Worm (Caenorhabditis elegans) whole organism, L1 larva: ENCODE results near the gene D2096.11.

ENCODE experiments used
- C04F5.9 ChIP-seq: sonication (generic microtip); optimal IDR thresholded peaks from 2 replicates; lab custom pipeline; 2016; ENCODE audit warnings: missing genetic modification characterization, missing compliant biosample characterization
- C16A3.4 ChIP-seq: fragments of 150-350 bp; optimal IDR thresholded peaks from 2 replicates; lab custom pipeline; 2014; ENCODE audit warnings: missing biosample characterization, missing genetic modification characterization
- C34B4.2 ChIP-seq: sonication (generic microtip); optimal IDR thresholded peaks from 2 replicates; lab custom pipeline; 2017; ENCODE audit warnings: mild to moderate bottlenecking, missing genetic modification characterization, missing compliant biosample characterization
- aly-2 ChIP-seq: fragments of 150-350 bp; optimal IDR thresholded peaks from 2 replicates; lab custom pipeline; 2014; ENCODE audit warnings: missing biosample characterization, missing genetic modification characterization
- blmp-1 ChIP-seq: fragments of 150-350 bp; optimal IDR thresholded peaks from 2 replicates; lab custom pipeline; 2014; ENCODE audit warnings: missing biosample characterization, missing genetic modification characterization
- ceh-82 ChIP-seq, 3 experiments: fragments of 150-350 bp in 1 of 3; sonication (generic microtip) in 2 of 3; optimal IDR thresholded peaks; 2 replicates each; lab custom pipeline; 2014 to 2017; ENCODE audit warnings: missing biosample characterization in 3 of 3, missing genetic modification characterization in 3 of 3
- ceh-90 ChIP-seq: sonication (generic microtip); optimal IDR thresholded peaks from 2 replicates; lab custom pipeline; 2016; ENCODE audit warnings: missing genetic modification characterization, missing compliant biosample characterization
- ces-1 ChIP-seq: fragments of 150-350 bp; optimal IDR thresholded peaks from 2 replicates; lab custom pipeline; 2014; ENCODE audit warnings: missing biosample characterization, missing genetic modification reagents, missing genetic modification characterization
- dpl-1 ChIP-seq, 3 experiments: fragments of 150-350 bp in 2 of 3; sonication (generic microtip) in 1 of 3; optimal IDR thresholded peaks; 2 replicates each; lab custom pipeline; 2014 to 2017; ENCODE audit warnings: missing biosample characterization in 3 of 3, missing genetic modification characterization in 3 of 3, missing genetic modification reagents in 3 of 3
- efl-1 ChIP-seq, 4 experiments: fragments of 150-350 bp; optimal IDR thresholded peaks in 3 of 4; peaks in 1 of 4; 1 replicate in 1 of 4; 2 replicates in 3 of 4; lab custom pipeline; 2014; ENCODE audit warnings: missing biosample characterization in 2 of 4, missing genetic modification characterization in 2 of 4, missing genetic modification reagents in 2 of 4
- efl-3 ChIP-seq: fragments of 200-800 bp; sonication (Bioruptor generic); optimal IDR thresholded peaks from 2 replicates; lab custom pipeline; 2018; ENCODE audit warnings: mild to moderate bottlenecking, missing genetic modification characterization, missing compliant biosample characterization
- egl-13 ChIP-seq: sonication (generic microtip); optimal IDR thresholded peaks from 2 replicates; lab custom pipeline; 2016; ENCODE audit warnings: missing genotype, missing genetic modification reagents, missing genetic modification characterization, missing compliant biosample characterization
- elt-3 ChIP-seq, 6 experiments: fragments of 150-350 bp in 1 of 6; sonication (generic microtip); optimal IDR thresholded peaks; 2 replicates each; lab custom pipeline; 2017 to 2018; ENCODE audit warnings: missing biosample characterization in 6 of 6, missing genetic modification characterization in 6 of 6, inconsistent platforms in 1 of 6
- fkh-10 ChIP-seq: sonication (generic microtip); optimal IDR thresholded peaks from 2 replicates; lab custom pipeline; 2017; ENCODE audit warnings: missing biosample characterization, missing genetic modification reagents, missing genetic modification characterization
- fkh-8 ChIP-seq: sonication (generic microtip); optimal IDR thresholded peaks from 2 replicates; lab custom pipeline; 2016; ENCODE audit warnings: mild to moderate bottlenecking, missing genetic modification characterization, missing compliant biosample characterization
- fos-1 ChIP-seq: fragments of 150-350 bp; optimal IDR thresholded peaks from 2 replicates; lab custom pipeline; 2014; ENCODE audit warnings: missing biosample characterization, missing genetic modification characterization
- grh-1 ChIP-seq: fragments of 200-800 bp; sonication (Bioruptor generic); IDR thresholded peaks from 2 replicates; pipeline ENCODE4 v1.3.6; 2022; ENCODE audit warnings: missing genetic modification reagents, missing genetic modification characterization, missing compliant biosample characterization
- hlh-4 ChIP-seq: sonication (generic microtip); optimal IDR thresholded peaks from 2 replicates; lab custom pipeline; 2016; ENCODE audit warnings: mild to moderate bottlenecking, missing genetic modification characterization, missing compliant biosample characterization
- hpl-2 ChIP-seq: fragments of 150-350 bp; optimal IDR thresholded peaks from 2 replicates; lab custom pipeline; 2014; ENCODE audit warnings: missing biosample characterization, missing genetic modification reagents, missing genetic modification characterization
- irx-1 ChIP-seq: sonication (generic microtip); optimal IDR thresholded peaks from 2 replicates; lab custom pipeline; 2016; ENCODE audit warnings: missing genetic modification characterization, missing compliant biosample characterization
- jun-1 ChIP-seq: fragments of 150-350 bp; optimal IDR thresholded peaks from 2 replicates; lab custom pipeline; 2014; ENCODE audit warnings: missing biosample characterization, missing genetic modification reagents, missing genetic modification characterization
- lin-13 ChIP-seq: fragments of 150-350 bp; optimal IDR thresholded peaks from 2 replicates; lab custom pipeline; 2014; ENCODE audit warnings: missing biosample characterization, missing genetic modification reagents, missing genetic modification characterization
- lin-14 ChIP-seq: fragments of 200-800 bp; sonication (Bioruptor generic); optimal IDR thresholded peaks from 2 replicates; lab custom pipeline; 2018; ENCODE audit warnings: mild to moderate bottlenecking, missing genetic modification characterization, moderate library complexity, missing compliant biosample characterization
- lir-3 ChIP-seq: sonication (generic microtip); optimal IDR thresholded peaks from 2 replicates; lab custom pipeline; 2016; ENCODE audit warnings: mild to moderate bottlenecking, missing genetic modification characterization, moderate library complexity, missing compliant biosample characterization; ENCODE audit not compliant: poor library complexity
- lsy-2 ChIP-seq, 2 experiments: fragments of 150-350 bp; optimal IDR thresholded peaks; 2 replicates each; lab custom pipeline; 2014; ENCODE audit warnings: missing biosample characterization in 2 of 2, missing genetic modification characterization in 2 of 2
- mdl-1 ChIP-seq, 2 experiments: fragments of 150-350 bp; optimal IDR thresholded peaks; 2 replicates each; lab custom pipeline; 2014 to 2017; ENCODE audit warnings: missing biosample characterization in 2 of 2, missing genetic modification characterization in 2 of 2, inconsistent platforms in 1 of 2
- mef-2 ChIP-seq: fragments of 150-350 bp; optimal IDR thresholded peaks from 2 replicates; lab custom pipeline; 2014; ENCODE audit warnings: missing biosample characterization, missing genetic modification characterization
- mep-1 ChIP-seq: fragments of 150-350 bp; optimal IDR thresholded peaks from 2 replicates; lab custom pipeline; 2014; ENCODE audit warnings: missing biosample characterization, missing genetic modification characterization
- nhr-12 ChIP-seq: sonication (generic microtip); optimal IDR thresholded peaks from 2 replicates; lab custom pipeline; 2017; ENCODE audit warnings: missing biosample characterization, missing genetic modification characterization
- nhr-20 ChIP-seq: sonication (generic microtip); optimal IDR thresholded peaks from 2 replicates; lab custom pipeline; 2016; ENCODE audit warnings: mild to moderate bottlenecking, missing genetic modification characterization, missing compliant biosample characterization
- nhr-237 ChIP-seq: fragments of 150-350 bp; optimal IDR thresholded peaks from 2 replicates; lab custom pipeline; 2014; ENCODE audit warnings: missing biosample characterization, missing genetic modification characterization
- nhr-28 ChIP-seq: fragments of 150-350 bp; optimal IDR thresholded peaks from 2 replicates; lab custom pipeline; 2014; ENCODE audit warnings: missing biosample characterization, missing genetic modification characterization
- nhr-76 ChIP-seq: sonication (generic microtip); optimal IDR thresholded peaks from 2 replicates; lab custom pipeline; 2017; ENCODE audit warnings: missing biosample characterization, missing genetic modification characterization
- nhr-77 ChIP-seq: fragments of 150-350 bp; optimal IDR thresholded peaks from 2 replicates; lab custom pipeline; 2014; ENCODE audit warnings: missing biosample characterization, missing genetic modification characterization
- nhr-84 ChIP-seq: sonication (generic microtip); optimal IDR thresholded peaks from 2 replicates; lab custom pipeline; 2017; ENCODE audit warnings: missing biosample characterization, missing genetic modification characterization
- nhr-90 ChIP-seq: sonication (generic microtip); optimal IDR thresholded peaks from 2 replicates; lab custom pipeline; 2016; ENCODE audit warnings: mild to moderate bottlenecking, missing genetic modification characterization, missing compliant biosample characterization; ENCODE audit not compliant: poor library complexity
- pax-3 ChIP-seq: fragments of 200-800 bp; sonication (Bioruptor generic); optimal IDR thresholded peaks from 2 replicates; lab custom pipeline; 2018; ENCODE audit warnings: mild to moderate bottlenecking, missing genetic modification characterization, moderate library complexity, missing compliant biosample characterization
- pqm-1 ChIP-seq: sonication (generic microtip); optimal IDR thresholded peaks from 3 replicates; lab custom pipeline; 2017; ENCODE audit warnings: missing biosample characterization, missing genetic modification characterization
- snpc-4 ChIP-seq: fragments of 150-350 bp; optimal IDR thresholded peaks from 2 replicates; lab custom pipeline; 2014; ENCODE audit warnings: missing biosample characterization, missing genetic modification characterization
- snu-23 ChIP-seq: sonication (generic microtip); optimal IDR thresholded peaks from 2 replicates; lab custom pipeline; 2016; ENCODE audit warnings: missing genetic modification characterization, missing compliant biosample characterization
- sptf-1 ChIP-seq: fragments of 150-350 bp; optimal IDR thresholded peaks from 2 replicates; lab custom pipeline; 2014; ENCODE audit warnings: missing biosample characterization, missing genetic modification characterization
- sup-37 ChIP-seq: fragments of 200-800 bp; sonication (Bioruptor generic); optimal IDR thresholded peaks from 2 replicates; lab custom pipeline; 2018; ENCODE audit warnings: mild to moderate bottlenecking, missing genetic modification characterization, missing compliant biosample characterization
- tbx-2 ChIP-seq: sonication (generic microtip); optimal IDR thresholded peaks from 2 replicates; lab custom pipeline; 2016; ENCODE audit warnings: missing genetic modification characterization, missing compliant biosample characterization
- unc-30 ChIP-seq: sonication (generic microtip); optimal IDR thresholded peaks from 2 replicates; lab custom pipeline; 2017; ENCODE audit warnings: missing biosample characterization, missing genetic modification characterization
- unc-86 ChIP-seq: sonication (generic microtip); optimal IDR thresholded peaks from 2 replicates; lab custom pipeline; 2016; ENCODE audit warnings: missing genetic modification characterization, missing compliant biosample characterization
- unc-98 ChIP-seq: fragments of 200-800 bp; sonication (Bioruptor generic); IDR thresholded peaks from 2 replicates; pipeline ENCODE4 v1.3.6; 2022; ENCODE audit warnings: missing genetic modification characterization, missing compliant biosample characterization
- vab-15 ChIP-seq: sonication (generic microtip); optimal IDR thresholded peaks from 2 replicates; lab custom pipeline; 2017; ENCODE audit warnings: missing genotype, mild to moderate bottlenecking, missing genetic modification characterization, missing compliant biosample characterization
- xbp-1 ChIP-seq: sonication (generic microtip); optimal IDR thresholded peaks from 2 replicates; lab custom pipeline; 2016; ENCODE audit warnings: missing genetic modification characterization, missing compliant biosample characterization
- zip-4 ChIP-seq: fragments of 200-800 bp; sonication (Bioruptor generic); optimal IDR thresholded peaks from 2 replicates; lab custom pipeline; 2018; ENCODE audit warnings: mild to moderate bottlenecking, missing genetic modification characterization, moderate library complexity, missing compliant biosample characterization

Gene D2096.11

DNA sequence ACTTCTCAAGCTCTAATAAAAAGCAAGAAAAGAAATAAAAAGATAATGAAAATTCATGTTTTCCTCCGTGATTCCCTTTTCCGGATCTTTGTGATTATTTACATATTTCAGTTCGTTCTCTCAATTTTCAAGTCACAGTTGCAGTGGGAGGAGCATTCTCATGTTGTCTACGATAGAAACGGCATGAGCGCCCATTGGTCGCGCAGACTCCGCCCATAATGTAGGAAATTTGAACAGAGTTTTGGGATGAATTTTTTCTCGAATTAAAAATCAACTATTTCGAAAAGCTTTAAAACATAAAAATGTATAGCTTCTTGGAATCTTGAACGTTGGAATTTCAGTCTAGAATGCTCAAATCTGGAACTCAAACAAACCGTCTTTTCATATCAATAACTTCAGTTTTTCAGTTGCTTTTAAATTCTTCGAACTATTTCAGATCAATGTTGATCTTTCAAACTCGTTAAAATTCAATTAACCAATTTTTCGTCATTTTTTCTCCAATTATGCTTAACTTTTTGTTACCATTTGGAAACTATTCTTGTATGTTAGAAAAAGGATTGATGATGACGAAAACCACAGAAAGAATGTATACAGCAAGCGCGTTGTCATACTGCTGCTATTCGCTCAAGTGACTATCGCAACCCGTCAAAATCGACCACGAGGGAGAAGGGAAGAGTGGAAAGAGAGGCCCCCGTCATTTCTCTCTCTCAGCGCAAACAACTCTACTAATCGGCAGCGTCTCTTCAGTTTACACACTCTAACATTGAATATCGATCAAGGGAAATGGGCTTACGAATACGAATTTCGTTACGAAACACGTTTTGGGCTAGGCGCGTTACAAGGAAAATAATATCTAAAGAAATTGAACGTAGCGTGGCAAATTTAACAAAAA, 37.8 kb upstream of the D2096.11 start (continued):
- peak; percentile 3 for TF ChIP-seq ceh-90 (tag; lab: Kevin White, UChicago)
- peak; percentile 64 for TF ChIP-seq grh-1
- no peak for TF ChIP-seq unc-30 (tag; lab: Kevin White, UChicago)
- TF ChIP-seq efl-1 (optimal IDR thresholded peaks at IDR 0.05; lab: Kevin White, UChicago), result peak; percentile 49 to 66
- peak in 1 of 2 experiments; percentile 94 for TF ChIP-seq efl-1 (GFP tag; optimal IDR thresholded peaks at IDR 0.05 in 1 of 2; lab: Kevin White, UChicago)
- TF ChIP-seq nhr-76 (tag; lab: Kevin White, UChicago), result no peak
- peak; percentile 75 for TF ChIP-seq lin-13 (GFP tag; lab: Kevin White, UChicago)
- peak; percentile 59 for TF ChIP-seq jun-1 (tag; lab: Kevin White, UChicago)
- TF ChIP-seq elt-3 (tag; optimal IDR thresholded peaks at IDR 0.05; lab: Kevin White, UChicago), result peak in 5 of 6 experiments; percentile 41 to 61 (median 53)
- peak; percentile 79 for TF ChIP-seq hpl-2 (GFP tag; lab: Kevin White, UChicago)
- TF ChIP-seq nhr-28 (tag; lab: Kevin White, UChicago), result no peak
- peak; percentile 71 for TF ChIP-seq mep-1
- TF ChIP-seq aly-2 (tag; lab: Kevin White, UChicago), result peak; percentile 72
- TF ChIP-seq hlh-4 (tag; lab: Kevin White, UChicago), result no peak
- peak; percentile 48 for TF ChIP-seq nhr-84
- TF ChIP-seq mef-2 (tag; lab: Kevin White, UChicago), result no peak
- peak; percentile 52 for TF ChIP-seq xbp-1 (tag; lab: Kevin White, UChicago)
- no peak for TF ChIP-seq nhr-12 (tag; lab: Kevin White, UChicago)
- peak in 1 of 2 experiments; percentile 92 for TF ChIP-seq mdl-1 (tag; optimal IDR thresholded peaks at IDR 0.05; lab: Kevin White, UChicago)
- TF ChIP-seq dpl-1 (GFP tag; optimal IDR thresholded peaks at IDR 0.05; lab: Kevin White, UChicago), result peak; percentile 9 to 52 (median 21)
- no peak for TF ChIP-seq ces-1
- peak; percentile 47 for TF ChIP-seq tbx-2 (tag; lab: Kevin White, UChicago)
- TF ChIP-seq lsy-2 (tag; optimal IDR thresholded peaks at IDR 0.05; lab: Kevin White, UChicago), result peak; percentile 89 to 91
- no peak for TF ChIP-seq sptf-1
- TF ChIP-seq pqm-1 (tag; lab: Kevin White, UChicago), result no peak
- TF ChIP-seq nhr-90, result peak; percentile 72
- TF ChIP-seq nhr-77 (tag; lab: Kevin White, UChicago), result peak; percentile 42
- no peak for TF ChIP-seq nhr-237 (tag; lab: Kevin White, UChicago)
- TF ChIP-seq fkh-8 (tag; lab: Kevin White, UChicago), result peak; percentile 15
- TF ChIP-seq nhr-20 (tag; lab: Kevin White, UChicago), result peak; percentile 78
- peak; percentile 47 for TF ChIP-seq unc-86 (tag; lab: Kevin White, UChicago)
- peak; percentile 30 for TF ChIP-seq C04F5.9 (tag; lab: Kevin White, UChicago)
- TF ChIP-seq vab-15 (tag; lab: Kevin White, UChicago), result peak; percentile 58
- TF ChIP-seq zip-4 (GFP tag; lab: Kevin White, UChicago), result peak; percentile 58
- TF ChIP-seq C34B4.2 (tag; lab: Kevin White, UChicago), result peak; percentile 22

DNA sequence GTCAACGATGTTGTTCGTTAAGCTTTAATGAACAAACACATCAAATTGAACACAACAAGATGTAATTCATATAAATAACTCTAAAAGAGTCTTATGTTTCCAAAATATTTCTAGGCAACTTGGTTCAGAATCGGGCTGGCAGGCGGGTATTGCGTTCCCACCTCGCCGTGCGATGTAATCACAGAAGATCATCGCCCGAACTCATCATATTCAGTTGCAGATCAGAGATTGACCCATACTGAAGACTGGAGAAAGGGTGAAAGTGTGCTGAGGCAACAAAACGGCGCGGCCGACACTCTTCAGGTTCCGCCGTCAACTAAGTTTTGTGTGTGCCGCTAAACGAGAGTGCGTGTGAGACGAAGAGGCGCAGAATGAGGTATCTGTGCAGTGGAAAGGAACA, 34.5 kb upstream of the D2096.11 start:
- peak; percentile 87 for TF ChIP-seq grh-1
- TF ChIP-seq tbx-2 (tag; lab: Kevin White, UChicago), result peak; percentile 85
- TF ChIP-seq unc-98 (GFP tag; lab: Robert Waterston, UW), result no peak
- TF ChIP-seq mef-2 (tag; lab: Kevin White, UChicago), result no peak
- TF ChIP-seq irx-1 (tag; lab: Kevin White, UChicago), result peak; percentile 80
- TF ChIP-seq blmp-1 (tag; lab: Kevin White, UChicago), result peak; percentile 71
- TF ChIP-seq pax-3 (tag; lab: Kevin White, UChicago), result peak; percentile 44
- no peak for TF ChIP-seq C16A3.4 (tag; lab: Kevin White, UChicago)
- no peak for TF ChIP-seq nhr-76 (tag; lab: Kevin White, UChicago)
- peak; percentile 84 to 87 for TF ChIP-seq lsy-2 (tag; optimal IDR thresholded peaks at IDR 0.05; lab: Kevin White, UChicago)
- TF ChIP-seq unc-30 (tag; lab: Kevin White, UChicago), result no peak
- TF ChIP-seq lin-14 (GFP tag; lab: Kevin White, UChicago), result peak; percentile 97
- TF ChIP-seq nhr-90, result peak; percentile 94
- TF ChIP-seq lir-3 (tag; lab: Kevin White, UChicago), result peak; percentile 56
- TF ChIP-seq unc-86 (tag; lab: Kevin White, UChicago), result peak; percentile 69
- peak; percentile 99 for TF ChIP-seq snpc-4 (tag; lab: Kevin White, UChicago)
- peak; percentile 71 to 78 (median 71) for TF ChIP-seq ceh-82 (tag; optimal IDR thresholded peaks at IDR 0.05; lab: Kevin White, UChicago)
- TF ChIP-seq egl-13 (tag; lab: Kevin White, UChicago), result peak; percentile 62
- peak in 2 of 6 experiments; percentile 19 to 66 for TF ChIP-seq elt-3 (tag; optimal IDR thresholded peaks at IDR 0.05; lab: Kevin White, UChicago)
- TF ChIP-seq sup-37, result peak; percentile 78
- peak; percentile 49 for TF ChIP-seq fos-1 (tag; lab: Kevin White, UChicago)
- TF ChIP-seq snu-23 (GFP tag; lab: Kevin White, UChicago), result peak; percentile 93
- no peak for TF ChIP-seq fkh-10 (GFP tag; lab: Kevin White, UChicago)
- peak; percentile 20 for TF ChIP-seq efl-3 (GFP tag; lab: Kevin White, UChicago)
